Worm (Caenorhabditis elegans) whole organism, L4 larva: ENCODE measurements around the gene str-101.

Experiments used
- aly-2 ChIP-seq: sonication (generic microtip); optimal IDR thresholded peaks from 2 replicates; lab custom pipeline; 2018; ENCODE audit warnings: missing biosample characterization, missing genetic modification characterization
- ama-1 ChIP-seq: fragments of 150-350 bp; optimal IDR thresholded peaks from 2 replicates; lab custom pipeline; 2014; ENCODE audit warnings: inconsistent platforms, mixed read lengths
- fkh-10 ChIP-seq: fragments of 150-350 bp; optimal IDR thresholded peaks from 2 replicates; lab custom pipeline; 2014; ENCODE audit warnings: missing biosample characterization, missing genetic modification reagents, missing genetic modification characterization
- fos-1 ChIP-seq: fragments of 150-350 bp; optimal IDR thresholded peaks from 2 replicates; lab custom pipeline; 2014; ENCODE audit warnings: missing biosample characterization, missing genetic modification characterization
- lim-7 ChIP-seq: fragments of 200-800 bp; sonication (Bioruptor generic); IDR thresholded peaks from 2 replicates; pipeline ENCODE4 v1.3.6; 2022; ENCODE audit warnings: missing genetic modification characterization, missing compliant biosample characterization
- madf-9 ChIP-seq: fragments of 200-800 bp; sonication (Bioruptor generic); conservative IDR thresholded peaks from 2 replicates; pipeline ENCODE4 v1.3.6; 2022; ENCODE audit warnings: missing genetic modification reagents, missing genetic modification characterization, missing compliant biosample characterization
- nhr-237 ChIP-seq: sonication (generic microtip); optimal IDR thresholded peaks from 2 replicates; lab custom pipeline; 2017; ENCODE audit warnings: missing biosample characterization, missing genetic modification characterization
- nhr-25 ChIP-seq: sonication (generic microtip); optimal IDR thresholded peaks from 2 replicates; lab custom pipeline; 2017; ENCODE audit warnings: missing genetic modification characterization, mild to moderate bottlenecking, missing compliant biosample characterization, antibody characterized with exemption, moderate library complexity, borderline replicate concordance; ENCODE audit not compliant: insufficient read depth
- pha-4 ChIP-seq, 2 experiments: fragments of 150-350 bp in 1 of 2; fragments of 200-800 bp in 1 of 2; sonication (Bioruptor generic) in 1 of 2; IDR thresholded peaks in 1 of 2; optimal IDR thresholded peaks in 1 of 2; 2 replicates each; pipeline versions ENCODE4 v1.3.6 to Lab custom; 2014 to 2022; ENCODE audit warnings: missing genetic modification characterization in 2 of 2, missing genetic modification reagents in 2 of 2, missing biosample characterization in 1 of 2, missing compliant biosample characterization in 1 of 2
- pqm-1 ChIP-seq: sonication (generic microtip); optimal IDR thresholded peaks from 2 replicates; lab custom pipeline; 2017; ENCODE audit warnings: missing biosample characterization, missing genetic modification characterization
- ztf-11 ChIP-seq: fragments of 150-350 bp; optimal IDR thresholded peaks from 2 replicates; lab custom pipeline; 2014; ENCODE audit warnings: missing biosample characterization, missing genetic modification characterization
- ztf-7 ChIP-seq: fragments of 150-350 bp; optimal IDR thresholded peaks from 2 replicates; lab custom pipeline; 2014; ENCODE audit warnings: missing biosample characterization, missing genetic modification characterization

- peak; percentile 94 for TF ChIP-seq nhr-25
- no peak for TF ChIP-seq ztf-7 (tag; lab: Kevin White, UChicago)
- no peak for TF ChIP-seq fos-1 (tag; lab: Kevin White, UChicago)
- TF ChIP-seq ama-1 (lab: Kevin White, UChicago): no peak
- no peak for TF ChIP-seq pha-4 (GFP tag; IDR thresholded peaks at IDR 0.05; lab: Robert Waterston, UW)
- no peak for TF ChIP-seq pha-4 (tag; optimal IDR thresholded peaks at IDR 0.05; lab: Kevin White, UChicago)
- TF ChIP-seq ztf-11 (tag; lab: Kevin White, UChicago): no peak
- no peak for TF ChIP-seq aly-2 (tag; lab: Kevin White, UChicago)
- no peak for TF ChIP-seq nhr-237 (tag; lab: Kevin White, UChicago)
- no peak for TF ChIP-seq pqm-1 (tag; lab: Kevin White, UChicago)
- no peak for TF ChIP-seq fkh-10 (GFP tag; lab: Kevin White, UChicago)
- no peak for TF ChIP-seq lim-7
- no peak for TF ChIP-seq madf-9 (GFP tag; lab: Robert Waterston, UW)
Measured at ce11 chrV:15661003-15661402, 50.8 kb downstream of the str-101 start.
